Worm (Caenorhabditis elegans): ENCODE data around the gene C25E10.12.

- TF ChIP-seq nhr-77 (tag; optimal IDR thresholded peaks at IDR 0.05), result no peak
- TF ChIP-seq nhr-25 (tag; optimal IDR thresholded peaks at IDR 0.05), result peak; percentile 27
- no peak for TF ChIP-seq aly-2 (tag; optimal IDR thresholded peaks at IDR 0.05)
- no peak for TF ChIP-seq unc-62 (GFP tag; optimal IDR thresholded peaks at IDR 0.05)
- no peak for TF ChIP-seq ceh-16 (tag; optimal IDR thresholded peaks at IDR 0.05)
- no peak for TF ChIP-seq ztf-4 (tag; optimal IDR thresholded peaks at IDR 0.05)
- no peak for TF ChIP-seq mdl-1 (tag; optimal IDR thresholded peaks at IDR 0.05)
- no peak for TF ChIP-seq sma-9 (GFP tag; optimal IDR thresholded peaks at IDR 0.05)
- TF ChIP-seq sma-9 (tag; optimal IDR thresholded peaks at IDR 0.05), result no peak
- TF ChIP-seq ztf-11 (tag; optimal IDR thresholded peaks at IDR 0.05), result no peak
Measured at ce11 chrV:9063134-9063533, 893 bp upstream of the C25E10.12 start.
